Fruit fly (Drosophila melanogaster): Measurements from ENCODE around the gene Gr63a.

Gr63a gene

dm6 chr3L:3901865-3902490, 5.6 kb upstream of the Gr63a start:
- TF ChIP-seq CG5204 (GFP tag; optimal IDR thresholded peaks at IDR 0.05): peak; percentile 10
- peak; percentile 67 for TF ChIP-seq CG12768 (GFP tag; optimal IDR thresholded peaks at IDR 0.05)
- peak; percentile 22 for TF ChIP-seq Mnt (GFP tag; optimal IDR thresholded peaks at IDR 0.05)
- TF ChIP-seq Hr96 (GFP tag; optimal IDR thresholded peaks at IDR 0.05): no peak
- TF ChIP-seq Crg-1 (GFP tag; optimal IDR thresholded peaks at IDR 0.05): peak; percentile 4
- no peak for TF ChIP-seq CG7101 (tag; optimal IDR thresholded peaks at IDR 0.05)
- TF ChIP-seq Clk (GFP tag; optimal IDR thresholded peaks at IDR 0.05): peak; percentile 1
- TF ChIP-seq ovo (GFP tag; optimal IDR thresholded peaks at IDR 0.05): no peak
- TF ChIP-seq cic (GFP tag; optimal IDR thresholded peaks at IDR 0.05): no peak
- peak; percentile 87 for TF ChIP-seq tj (GFP tag; optimal IDR thresholded peaks at IDR 0.05)
- peak; percentile 95 for TF ChIP-seq kay (GFP tag; ENCODE audit: borderline replicate concordance)

- TF ChIP-seq cnc (optimal IDR thresholded peaks at IDR 0.05) (no peak), CG5204 (GFP tag; optimal IDR thresholded peaks at IDR 0.05) (peak; percentile 58), Clk (GFP tag; optimal IDR thresholded peaks at IDR 0.05) (no peak), CG11617 (GFP tag; optimal IDR thresholded peaks at IDR 0.05) (peak; percentile 61), CG12768 (GFP tag; optimal IDR thresholded peaks at IDR 0.05) (peak; percentile 44), kay (GFP tag; ENCODE audit: borderline replicate concordance) (peak; percentile 84), cic (GFP tag; optimal IDR thresholded peaks at IDR 0.05) (peak; percentile 48), CG7045 (GFP tag; optimal IDR thresholded peaks at IDR 0.05) (peak; percentile 58), Crg-1 (GFP tag; optimal IDR thresholded peaks at IDR 0.05) (peak; percentile 91), CG7101 (tag; optimal IDR thresholded peaks at IDR 0.05) (peak; percentile 73), tj (GFP tag; optimal IDR thresholded peaks at IDR 0.05) (peak; percentile 28), CG14711 (tag; optimal IDR thresholded peaks at IDR 0.05) (peak; percentile 11), bab1 (GFP tag; optimal IDR thresholded peaks at IDR 0.05) (peak; percentile 9), ovo (GFP tag; optimal IDR thresholded peaks at IDR 0.05) (peak; percentile 84), CG33017 (tag; optimal IDR thresholded peaks at IDR 0.05) (peak; percentile 47), Hr96 (GFP tag; optimal IDR thresholded peaks at IDR 0.05) (peak; percentile 4), pad (GFP tag; optimal IDR thresholded peaks at IDR 0.05) (peak; percentile 47), CG1620 (GFP tag; optimal IDR thresholded peaks at IDR 0.05) (peak; percentile 82), toe (GFP tag; optimal IDR thresholded peaks at IDR 0.05) (peak; percentile 49), Mnt (GFP tag; optimal IDR thresholded peaks at IDR 0.05) (peak; percentile 44)
These were observed 2.6 kb upstream of the Gr63a start, which contains the start of gene Ccz1 for dm6 chr3L:3898978-3899377. TSS of gene Ccz1 (minus strand) at chr3L:3899156.

- no peak for TF ChIP-seq cic (GFP tag; optimal IDR thresholded peaks at IDR 0.05)
- no peak for TF ChIP-seq CG11617 (GFP tag; optimal IDR thresholded peaks at IDR 0.05)
- no peak for TF ChIP-seq toe (GFP tag; optimal IDR thresholded peaks at IDR 0.05)
- TF ChIP-seq ovo (GFP tag; optimal IDR thresholded peaks at IDR 0.05): no peak
- no peak for TF ChIP-seq kay (GFP tag; ENCODE audit: borderline replicate concordance)
- no peak for TF ChIP-seq Hr96 (GFP tag; optimal IDR thresholded peaks at IDR 0.05)
- TF ChIP-seq Mnt (GFP tag; optimal IDR thresholded peaks at IDR 0.05): no peak
- TF ChIP-seq Crg-1 (GFP tag; optimal IDR thresholded peaks at IDR 0.05): no peak
- TF ChIP-seq CG14711 (tag; optimal IDR thresholded peaks at IDR 0.05): no peak
- TF ChIP-seq CG7045 (GFP tag; optimal IDR thresholded peaks at IDR 0.05): no peak
- TF ChIP-seq pad (GFP tag; optimal IDR thresholded peaks at IDR 0.05): no peak
- TF ChIP-seq CG5204 (GFP tag; optimal IDR thresholded peaks at IDR 0.05): no peak
- TF ChIP-seq CG7101 (tag; optimal IDR thresholded peaks at IDR 0.05): no peak
- no peak for TF ChIP-seq CG33017 (tag; optimal IDR thresholded peaks at IDR 0.05)
- no peak for TF ChIP-seq Clk (GFP tag; optimal IDR thresholded peaks at IDR 0.05)
- TF ChIP-seq CG1620 (GFP tag; optimal IDR thresholded peaks at IDR 0.05): no peak
- no peak for TF ChIP-seq tj (GFP tag; optimal IDR thresholded peaks at IDR 0.05)
- no peak for TF ChIP-seq bab1 (GFP tag; optimal IDR thresholded peaks at IDR 0.05)
- TF ChIP-seq cnc (optimal IDR thresholded peaks at IDR 0.05): no peak
- TF ChIP-seq CG12768 (GFP tag; optimal IDR thresholded peaks at IDR 0.05): no peak
These were observed 2.0 kb downstream of the Gr63a start for dm6 chr3L:3894413-3894812.

- peak; percentile 4 for TF ChIP-seq CG11617 (GFP tag; optimal IDR thresholded peaks at IDR 0.05)
- peak; percentile 63 for TF ChIP-seq CG33017 (tag; optimal IDR thresholded peaks at IDR 0.05)
- peak; percentile 2 for TF ChIP-seq cic (GFP tag; optimal IDR thresholded peaks at IDR 0.05)
- peak; percentile 47 for TF ChIP-seq kay (GFP tag; ENCODE audit: borderline replicate concordance)
- TF ChIP-seq bab1 (GFP tag; optimal IDR thresholded peaks at IDR 0.05): no peak
- TF ChIP-seq CG14711 (tag; optimal IDR thresholded peaks at IDR 0.05): no peak
- TF ChIP-seq toe (GFP tag; optimal IDR thresholded peaks at IDR 0.05): peak; percentile 32
- TF ChIP-seq pad (GFP tag; optimal IDR thresholded peaks at IDR 0.05): no peak
- no peak for TF ChIP-seq CG7045 (GFP tag; optimal IDR thresholded peaks at IDR 0.05)
- TF ChIP-seq CG5204 (GFP tag; optimal IDR thresholded peaks at IDR 0.05): peak; percentile 58
- no peak for TF ChIP-seq ovo (GFP tag; optimal IDR thresholded peaks at IDR 0.05)
These were observed 4.2 kb downstream of the Gr63a start, which contains the start of gene Fie for dm6 chr3L:3892154-3892624. TSS of gene Fie (plus strand) at chr3L:3892574.

dm6 chr3L:3890860-3891259, 5.5 kb downstream of the Gr63a start:
- TF ChIP-seq CG12768 (GFP tag; optimal IDR thresholded peaks at IDR 0.05) (no peak), kay (GFP tag; ENCODE audit: borderline replicate concordance) (no peak), Mnt (GFP tag; optimal IDR thresholded peaks at IDR 0.05) (no peak), cic (GFP tag; optimal IDR thresholded peaks at IDR 0.05) (no peak), CG7045 (GFP tag; optimal IDR thresholded peaks at IDR 0.05) (no peak), cnc (optimal IDR thresholded peaks at IDR 0.05) (no peak), CG14711 (tag; optimal IDR thresholded peaks at IDR 0.05) (no peak), toe (GFP tag; optimal IDR thresholded peaks at IDR 0.05) (no peak), Crg-1 (GFP tag; optimal IDR thresholded peaks at IDR 0.05) (no peak), bab1 (GFP tag; optimal IDR thresholded peaks at IDR 0.05) (no peak), Clk (GFP tag; optimal IDR thresholded peaks at IDR 0.05) (no peak), tj (GFP tag; optimal IDR thresholded peaks at IDR 0.05) (no peak), CG5204 (GFP tag; optimal IDR thresholded peaks at IDR 0.05) (no peak), CG11617 (GFP tag; optimal IDR thresholded peaks at IDR 0.05) (no peak), CG1620 (GFP tag; optimal IDR thresholded peaks at IDR 0.05) (no peak), CG7101 (tag; optimal IDR thresholded peaks at IDR 0.05) (no peak), CG33017 (tag; optimal IDR thresholded peaks at IDR 0.05) (no peak), ovo (GFP tag; optimal IDR thresholded peaks at IDR 0.05) (no peak), Hr96 (GFP tag; optimal IDR thresholded peaks at IDR 0.05) (no peak), pad (GFP tag; optimal IDR thresholded peaks at IDR 0.05) (no peak)

Measured in whole organism, adult.